Worm (Caenorhabditis elegans) whole organism, L2 larva: Measurements from ENCODE around the gene H14N18.2.

Experiments used
- F13H6.1 ChIP-seq: sonication (generic microtip); optimal IDR thresholded peaks from 2 replicates; lab custom pipeline; 2016; ENCODE audit warnings: missing genetic modification characterization, missing compliant biosample characterization
- ama-1 ChIP-seq: fragments of 150-350 bp; optimal IDR thresholded peaks from 2 replicates; lab custom pipeline; 2018; ENCODE audit warnings: inconsistent platforms
- nhr-11 ChIP-seq: fragments of 150-350 bp; optimal IDR thresholded peaks from 2 replicates; lab custom pipeline; 2014; ENCODE audit warnings: missing biosample characterization, missing genetic modification characterization
- nhr-6 ChIP-seq: fragments of 150-350 bp; optimal IDR thresholded peaks from 2 replicates; lab custom pipeline; 2014; ENCODE audit warnings: missing biosample characterization, missing genetic modification characterization
- nhr-77 ChIP-seq: fragments of 150-350 bp; optimal IDR thresholded peaks from 2 replicates; lab custom pipeline; 2014; ENCODE audit warnings: missing biosample characterization, missing genetic modification characterization

ce11 chrV:8980845-8981244, 48.4 kb downstream of the H14N18.2 start, which contains the start of gene str-84:
- no peak for TF ChIP-seq nhr-77 (tag; lab: Kevin White, UChicago)
- no peak for TF ChIP-seq ama-1 (lab: Kevin White, UChicago)
- TF ChIP-seq nhr-6: no peak
- no peak for TF ChIP-seq nhr-11 (tag; lab: Kevin White, UChicago)
- no peak for TF ChIP-seq F13H6.1
